Fruit fly (Drosophila melanogaster) whole organism, wandering third instar larva: ENCODE measurements around the gene ninaD.

Experiments used
- Dfd ChIP-seq: fragments of >200 bp; optimal IDR thresholded peaks from 2 replicates; lab custom pipeline; 2017; ENCODE audit warnings: missing biosample characterization, missing genetic modification characterization
- Rel ChIP-seq, 2 experiments: fragments of 200-800 bp; sonication (Bioruptor generic) in 1 of 2; optimal IDR thresholded peaks; 2 replicates in 1 of 2; 3 replicates in 1 of 2; lab custom pipeline; 2016 to 2019; ENCODE audit warnings: mild to moderate bottlenecking in 2 of 2, missing biosample characterization in 2 of 2, missing genetic modification characterization in 2 of 2, moderate library complexity in 1 of 2
- Vsx2 ChIP-seq: fragments of 200-300, 225-300 bp; sonication (Bioruptor generic); optimal IDR thresholded peaks from 2 replicates; lab custom pipeline; 2018; ENCODE audit warnings: missing biosample characterization, missing genetic modification characterization; ENCODE audit not compliant: partially characterized antibody
- lola ChIP-seq: fragments of >200 bp; optimal IDR thresholded peaks from 2 replicates; lab custom pipeline; 2017; ENCODE audit warnings: missing biosample characterization, missing genetic modification characterization
- usp ChIP-seq: fragments of >200 bp; optimal IDR thresholded peaks from 2 replicates; lab custom pipeline; 2017; ENCODE audit warnings: missing biosample characterization, missing genetic modification characterization

DNA sequence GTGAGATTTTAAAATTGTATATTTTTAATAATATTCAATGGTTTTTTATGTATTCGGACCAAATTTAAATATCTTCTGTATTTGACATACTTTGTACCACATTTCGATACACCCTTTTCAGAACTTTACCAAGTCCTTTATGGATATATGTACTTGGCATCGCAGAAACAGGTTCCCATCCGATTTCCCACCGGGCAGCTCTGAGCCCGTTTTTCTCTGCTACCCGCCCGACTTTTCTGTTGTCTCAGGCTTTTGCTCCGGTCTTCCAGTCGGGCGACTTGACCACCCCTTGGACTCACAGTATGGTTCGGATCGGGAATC, 40.8 kb downstream of the ninaD start:
- TF ChIP-seq Vsx2 (GFP tag; lab: Kevin White, UChicago) (no peak), Dfd (GFP tag; lab: Kevin White, UChicago) (no peak), usp (no peak), lola (GFP tag; lab: Kevin White, UChicago) (no peak), Rel (GFP tag; optimal IDR thresholded peaks at IDR 0.05; lab: Kevin White, UChicago) (no peak), Rel (tag; optimal IDR thresholded peaks at IDR 0.05; lab: Kevin White, UChicago) (no peak)
